Worm (Caenorhabditis elegans): Measurements from ENCODE around the gene comt-2.

DNA sequence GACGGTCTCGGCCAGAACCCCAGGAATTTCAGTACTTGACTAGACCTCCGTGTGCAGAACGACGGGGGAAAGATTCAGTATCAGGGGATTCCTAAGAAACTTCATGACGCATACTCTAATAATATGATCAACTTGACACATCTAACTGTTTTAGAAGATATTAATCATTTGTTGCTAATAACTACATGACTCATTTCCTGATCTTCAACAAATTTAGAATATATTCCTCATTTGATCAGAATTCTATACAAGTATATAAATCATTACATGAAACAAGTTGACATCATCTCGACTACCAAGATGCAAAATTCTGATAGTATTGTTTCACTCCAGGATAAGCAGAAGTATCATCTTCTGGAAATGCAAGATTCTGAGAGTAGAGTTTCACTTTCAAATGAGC, 40.9 kb upstream of the comt-2 start, which contains the start of gene Y32B12B.8:
- TF ChIP-seq K02D7.2 (tag; optimal IDR thresholded peaks at IDR 0.05), result no peak
- no peak for TF ChIP-seq ttx-3 (tag; optimal IDR thresholded peaks at IDR 0.05)
- TF ChIP-seq pha-4 (tag; optimal IDR thresholded peaks at IDR 0.05), result no peak
- TF ChIP-seq ceh-9 (tag; optimal IDR thresholded peaks at IDR 0.05), result no peak
- no peak for TF ChIP-seq lin-11 (tag; optimal IDR thresholded peaks at IDR 0.05)
- TF ChIP-seq hlh-30 (tag; optimal IDR thresholded peaks at IDR 0.05; ENCODE audit: insufficient read depth), result no peak
- no peak for TF ChIP-seq F13H6.1 (tag; optimal IDR thresholded peaks at IDR 0.05)
- no peak for TF ChIP-seq ceh-6 (GFP tag; optimal IDR thresholded peaks at IDR 0.05)
- no peak for TF ChIP-seq ceh-14 (tag; optimal IDR thresholded peaks at IDR 0.05)
